Worm (Caenorhabditis elegans) whole organism, early embryonic: ENCODE measurements around the gene K04C2.5.

Experiments
- B0310.2 ChIP-seq: sonication (generic microtip); optimal IDR thresholded peaks from 2 replicates; lab custom pipeline; 2016; ENCODE audit warnings: mild to moderate bottlenecking, missing genetic modification characterization, missing compliant biosample characterization
- F13C5.2 ChIP-seq: sonication (generic microtip); optimal IDR thresholded peaks from 2 replicates; lab custom pipeline; 2017; ENCODE audit warnings: mild to moderate bottlenecking, missing genetic modification characterization, inconsistent platforms, missing compliant biosample characterization
- aly-1 ChIP-seq: sonication (generic microtip); optimal IDR thresholded peaks from 2 replicates; lab custom pipeline; 2016; ENCODE audit warnings: missing genetic modification characterization, missing compliant biosample characterization
- ama-1 ChIP-seq: fragments of 150-350 bp; optimal IDR thresholded peaks from 2 replicates; lab custom pipeline; 2014
- ceh-13 ChIP-seq: fragments of 200-800 bp; sonication (Bioruptor generic); optimal IDR thresholded peaks from 2 replicates; lab custom pipeline; 2018; ENCODE audit warnings: mild to moderate bottlenecking, missing genetic modification characterization, missing compliant biosample characterization
- ceh-36 ChIP-seq: sonication (generic microtip); optimal IDR thresholded peaks from 2 replicates; lab custom pipeline; 2016; ENCODE audit warnings: missing genetic modification characterization, inconsistent platforms, missing compliant biosample characterization
- ets-7 ChIP-seq: sonication (generic microtip); optimal IDR thresholded peaks from 2 replicates; lab custom pipeline; 2016; ENCODE audit warnings: missing genotype, missing genetic modification characterization, missing compliant biosample characterization
- flt-1 ChIP-seq: fragments of 200-800 bp; sonication (Bioruptor generic); IDR thresholded peaks from 2 replicates; pipeline ENCODE4 v1.3.6; 2022; ENCODE audit warnings: missing genetic modification characterization, missing compliant biosample characterization
- hmbx-1 ChIP-seq: sonication (generic microtip); optimal IDR thresholded peaks from 2 replicates; lab custom pipeline; 2016; ENCODE audit warnings: mild to moderate bottlenecking, missing genetic modification characterization, missing compliant biosample characterization
- hmg-4 ChIP-seq: fragments of 200-800 bp; sonication (Bioruptor generic); optimal IDR thresholded peaks from 2 replicates; lab custom pipeline; 2018; ENCODE audit warnings: mild to moderate bottlenecking, missing genetic modification characterization, missing compliant biosample characterization
- hnd-1 ChIP-seq: sonication (generic microtip); optimal IDR thresholded peaks from 2 replicates; lab custom pipeline; 2016; ENCODE audit warnings: missing genetic modification characterization, missing compliant biosample characterization
- pes-1 ChIP-seq: fragments of 200-800 bp; sonication (Bioruptor generic); IDR thresholded peaks from 2 replicates; pipeline ENCODE4 v1.3.6; 2022; ENCODE audit warnings: missing genetic modification reagents, missing genetic modification characterization, missing compliant biosample characterization
- scrt-1 ChIP-seq: fragments of 200-800 bp; sonication (Bioruptor generic); IDR thresholded peaks from 2 replicates; pipeline ENCODE4 v1.3.6; 2022; ENCODE audit warnings: missing genetic modification characterization, missing compliant biosample characterization
- sea-1 ChIP-seq: fragments of 200-800 bp; sonication (Bioruptor generic); conservative IDR thresholded peaks from 2 replicates; pipeline ENCODE4 v1.3.6; 2022; ENCODE audit warnings: missing genetic modification characterization, missing compliant biosample characterization
- tbx-11 ChIP-seq: fragments of 200-800 bp; sonication (Bioruptor generic); IDR thresholded peaks from 2 replicates; pipeline ENCODE4 v1.3.6; 2022; ENCODE audit warnings: missing genetic modification characterization, missing compliant biosample characterization
- tbx-37 ChIP-seq: fragments of 200-800 bp; sonication (Bioruptor generic); conservative IDR thresholded peaks from 2 replicates; pipeline ENCODE4 v1.3.6; 2022; ENCODE audit warnings: missing genetic modification reagents, missing genetic modification characterization, missing compliant biosample characterization
- tra-4 ChIP-seq: sonication (generic microtip); optimal IDR thresholded peaks from 2 replicates; lab custom pipeline; 2017; ENCODE audit warnings: missing genetic modification characterization, missing compliant biosample characterization

K04C2.5 gene

DNA sequence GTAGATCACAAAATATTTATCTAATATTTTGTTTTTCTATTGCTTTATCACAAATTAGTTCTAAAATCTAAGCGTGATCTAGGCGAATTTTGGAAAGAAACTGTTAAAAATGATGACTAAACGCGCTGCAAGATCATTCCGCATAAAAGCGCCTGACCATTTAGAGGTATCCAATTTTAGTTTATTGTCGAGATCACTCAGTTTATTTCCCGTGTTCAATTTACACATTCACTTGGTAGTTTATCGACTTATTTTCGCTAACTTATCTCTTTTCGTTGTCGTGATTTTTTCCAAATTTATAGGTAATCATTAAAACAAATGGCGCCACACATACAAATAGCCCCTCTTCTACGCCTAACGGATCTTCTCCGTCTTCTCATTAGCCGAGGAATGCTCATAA, 14.9 kb upstream of the K04C2.5 start, which contains the start of gene T07E3.2:
Gene T07E3.2 (plus strand): TSS at position 301 of the 400 bp plus-strand sequence.
- TF ChIP-seq sea-1 (no peak), hmg-4 (GFP tag; lab: Kevin White, UChicago) (no peak), ama-1 (lab: Kevin White, UChicago) (no peak), B0310.2 (tag; lab: Kevin White, UChicago) (no peak), tbx-11 (GFP tag; lab: Robert Waterston, UW) (no peak), aly-1 (tag; lab: Kevin White, UChicago) (no peak)

DNA sequence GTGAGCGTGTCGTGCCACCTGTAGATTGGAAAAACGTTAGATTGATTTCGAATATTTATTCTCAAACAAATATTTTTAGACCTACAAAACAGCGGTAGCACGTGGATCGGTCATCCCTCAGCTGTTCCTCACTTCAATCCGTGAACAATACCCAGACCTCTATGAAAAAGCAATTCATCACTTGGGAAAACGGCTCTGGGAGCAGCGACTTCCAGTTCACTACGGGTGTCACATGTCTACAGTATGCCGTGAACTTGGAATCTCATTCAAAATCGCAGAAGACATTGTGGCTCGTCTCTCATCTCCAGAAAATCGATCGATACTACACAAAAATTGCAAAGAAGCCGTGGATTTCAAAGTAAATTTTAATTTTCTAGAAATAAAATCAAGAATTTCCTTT, 13.0 kb upstream of the K04C2.5 start:
- TF ChIP-seq tra-4 (tag; lab: Kevin White, UChicago) (no peak), hmbx-1 (tag; lab: Kevin White, UChicago) (no peak), hmg-4 (GFP tag; lab: Kevin White, UChicago) (no peak), aly-1 (tag; lab: Kevin White, UChicago) (no peak), B0310.2 (tag; lab: Kevin White, UChicago) (no peak), ceh-13 (GFP tag; lab: Kevin White, UChicago) (no peak), ama-1 (lab: Kevin White, UChicago) (no peak), ets-7 (tag; lab: Kevin White, UChicago) (no peak), F13C5.2 (tag; lab: Kevin White, UChicago) (no peak), tbx-37 (GFP tag; lab: Robert Waterston, UW) (no peak), sea-1 (no peak), pes-1 (no peak), flt-1 (GFP tag; lab: Robert Waterston, UW) (no peak), scrt-1 (GFP tag; lab: Robert Waterston, UW) (no peak), tbx-11 (GFP tag; lab: Robert Waterston, UW) (no peak), hnd-1 (no peak)

DNA sequence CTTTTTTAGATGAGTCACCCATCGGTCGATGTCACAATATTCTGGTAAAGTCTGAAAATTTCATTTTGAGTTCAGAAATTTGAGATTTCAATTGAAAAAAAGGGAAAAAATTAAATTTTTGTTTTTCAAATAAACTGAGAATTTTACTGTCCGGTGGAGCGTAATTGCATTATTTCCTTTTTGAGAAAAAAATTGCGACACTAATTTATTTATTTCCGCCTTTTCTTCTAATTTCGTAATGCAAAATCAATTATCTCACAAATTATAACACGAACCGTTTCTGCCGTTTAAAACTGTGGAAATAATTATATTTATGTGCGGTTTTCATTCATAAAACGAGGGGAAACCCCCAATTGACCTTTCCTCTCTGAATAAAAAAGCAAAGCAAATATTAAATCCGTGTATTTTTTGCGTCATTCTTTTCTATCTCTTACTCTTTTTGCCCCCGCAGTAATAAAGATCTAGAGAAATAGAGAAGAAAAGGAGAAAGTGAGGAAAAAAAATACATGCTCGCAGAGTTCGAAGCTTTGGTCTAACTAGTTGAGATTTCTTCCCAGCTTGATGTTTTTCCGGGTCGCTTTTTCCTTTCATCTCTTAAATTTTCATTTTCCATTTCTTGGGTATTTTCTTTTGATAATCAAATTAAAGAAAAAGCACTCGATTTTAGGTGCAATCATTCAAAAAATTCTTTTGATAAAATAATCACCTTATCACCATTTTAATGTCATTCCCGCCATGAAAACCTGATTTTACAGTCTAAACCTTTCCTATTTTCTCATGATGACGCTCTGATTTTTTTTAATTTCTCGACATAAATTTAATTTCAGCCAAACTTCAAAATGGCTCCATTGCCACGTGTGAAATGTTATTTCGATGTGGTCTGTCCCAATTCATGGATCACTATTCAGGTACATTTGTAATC, 11.9 kb upstream of the K04C2.5 start, which contains the start of the genes brc-2 and T07E3.3:
Gene brc-2 (minus strand): TSS at position 51 of the 922 bp plus-strand sequence.
Gene T07E3.3 (plus strand): TSS at position 822 of the 922 bp plus-strand sequence.
- TF ChIP-seq flt-1 (GFP tag; lab: Robert Waterston, UW) (no peak), B0310.2 (tag; lab: Kevin White, UChicago) (no peak), ama-1 (lab: Kevin White, UChicago) (no peak), pes-1 (no peak), hmg-4 (GFP tag; lab: Kevin White, UChicago) (no peak), aly-1 (tag; lab: Kevin White, UChicago) (no peak)

DNA sequence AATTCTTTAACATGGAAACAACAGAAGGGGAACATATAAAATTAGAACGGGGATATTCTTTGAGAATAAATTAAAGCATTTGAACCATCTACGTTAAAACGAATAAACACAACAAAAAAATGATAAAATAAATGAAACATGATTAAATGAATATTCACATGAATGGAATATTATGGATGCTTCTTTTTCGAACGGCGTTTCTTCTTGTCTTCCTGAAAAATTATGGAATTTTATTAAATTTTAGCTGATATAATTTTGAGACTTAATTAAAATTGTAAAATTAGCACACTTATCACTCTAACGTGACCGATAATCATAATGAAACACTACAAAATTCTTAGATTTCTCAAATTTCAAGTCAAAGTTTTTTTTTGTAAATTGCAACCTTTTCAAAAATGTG, 9.1 kb upstream of the K04C2.5 start:
- TF ChIP-seq ceh-13 (GFP tag; lab: Kevin White, UChicago) (no peak), flt-1 (GFP tag; lab: Robert Waterston, UW) (no peak), hmg-4 (GFP tag; lab: Kevin White, UChicago) (no peak), ets-7 (tag; lab: Kevin White, UChicago) (no peak), tra-4 (tag; lab: Kevin White, UChicago) (no peak), pes-1 (no peak), ama-1 (lab: Kevin White, UChicago) (no peak), ceh-36 (tag; lab: Kevin White, UChicago) (no peak), hnd-1 (no peak), B0310.2 (tag; lab: Kevin White, UChicago) (no peak), tbx-11 (GFP tag; lab: Robert Waterston, UW) (no peak), sea-1 (no peak), scrt-1 (GFP tag; lab: Robert Waterston, UW) (no peak), aly-1 (tag; lab: Kevin White, UChicago) (no peak), hmbx-1 (tag; lab: Kevin White, UChicago) (no peak), F13C5.2 (tag; lab: Kevin White, UChicago) (no peak)

DNA sequence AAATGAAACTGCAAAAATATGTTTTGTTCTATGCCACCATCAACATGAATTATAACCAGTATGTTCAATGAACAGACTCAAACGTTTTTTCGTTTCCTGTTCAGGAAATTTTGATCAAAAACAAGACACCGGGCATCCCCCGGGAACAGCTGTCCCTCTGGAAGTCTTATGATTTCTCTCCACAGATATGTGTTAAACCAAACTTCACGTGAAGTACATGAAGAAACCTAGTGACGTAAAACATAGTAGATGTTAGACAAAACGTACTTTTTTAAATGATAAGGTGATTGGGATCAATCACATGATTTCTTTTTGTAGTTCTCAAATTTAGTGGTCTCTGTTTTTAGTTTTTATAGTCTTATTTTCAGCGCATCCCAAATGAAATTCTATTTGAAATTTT, 7.1 kb upstream of the K04C2.5 start:
- TF ChIP-seq pes-1 (no peak), F13C5.2 (tag; lab: Kevin White, UChicago) (no peak), ama-1 (lab: Kevin White, UChicago) (no peak), ets-7 (tag; lab: Kevin White, UChicago) (no peak), ceh-36 (tag; lab: Kevin White, UChicago) (no peak), sea-1 (no peak), flt-1 (GFP tag; lab: Robert Waterston, UW) (no peak)

DNA sequence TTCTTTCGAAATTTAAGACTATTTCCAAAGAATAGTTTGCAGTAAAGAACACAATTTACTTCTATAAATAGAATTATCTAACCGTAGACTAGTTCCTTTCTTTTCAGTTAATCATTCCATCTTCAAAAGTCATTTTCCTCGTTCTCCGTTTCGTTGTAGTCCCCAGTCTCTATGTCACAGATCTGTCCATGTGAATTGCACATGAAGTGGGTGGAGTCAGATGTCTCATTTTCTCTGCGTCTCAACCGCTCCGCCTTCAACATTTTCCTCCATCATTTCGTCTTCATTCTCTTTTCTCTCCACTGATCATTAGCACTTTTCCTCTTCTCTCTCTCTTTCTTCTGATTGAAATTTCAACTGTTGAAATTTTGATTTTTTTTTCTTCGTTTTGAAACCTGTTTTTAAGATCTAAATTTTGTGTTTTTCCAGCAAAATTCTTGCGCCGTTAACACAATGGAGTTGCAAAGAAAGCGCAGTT, 6.2 kb upstream of the K04C2.5 start, which contains the start of gene T07E3.4:
Gene T07E3.4 (plus strand): TSS at position 428 of the 478 bp plus-strand sequence.
- TF ChIP-seq B0310.2 (tag; lab: Kevin White, UChicago) = no peak
- no peak for TF ChIP-seq hnd-1
- no peak for TF ChIP-seq flt-1 (GFP tag; lab: Robert Waterston, UW)
- TF ChIP-seq ama-1 (lab: Kevin White, UChicago) = no peak
- TF ChIP-seq ceh-36 (tag; lab: Kevin White, UChicago) = no peak
- no peak for TF ChIP-seq F13C5.2 (tag; lab: Kevin White, UChicago)
- TF ChIP-seq tbx-11 (GFP tag; lab: Robert Waterston, UW) = no peak
- TF ChIP-seq sea-1 = no peak
- TF ChIP-seq tra-4 (tag; lab: Kevin White, UChicago) = no peak

DNA sequence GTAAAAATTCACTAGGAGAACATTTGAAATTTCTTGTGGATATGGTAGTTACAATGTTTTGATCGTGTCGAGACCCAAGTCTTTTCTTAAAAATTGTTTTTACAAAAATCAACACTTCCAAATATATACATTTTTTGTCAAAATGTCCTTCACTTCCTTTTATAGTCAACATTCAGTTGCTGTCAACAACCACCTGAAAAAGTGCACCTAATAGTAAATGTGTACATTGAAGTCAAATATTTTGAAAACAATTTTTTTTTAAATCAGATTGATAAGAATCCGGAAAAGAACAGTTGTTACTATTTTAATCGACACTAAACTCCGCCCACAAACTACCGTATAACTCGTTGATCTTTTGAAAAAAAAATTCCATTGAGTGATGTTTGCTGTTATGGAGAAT, 4.2 kb upstream of the K04C2.5 start:
- TF ChIP-seq tra-4 (tag; lab: Kevin White, UChicago) (no peak), hmbx-1 (tag; lab: Kevin White, UChicago) (no peak), pes-1 (no peak), tbx-37 (GFP tag; lab: Robert Waterston, UW) (no peak), sea-1 (no peak), B0310.2 (tag; lab: Kevin White, UChicago) (no peak), tbx-11 (GFP tag; lab: Robert Waterston, UW) (no peak), ets-7 (tag; lab: Kevin White, UChicago) (no peak), hnd-1 (no peak), ama-1 (lab: Kevin White, UChicago) (no peak), F13C5.2 (tag; lab: Kevin White, UChicago) (no peak), ceh-13 (GFP tag; lab: Kevin White, UChicago) (no peak), scrt-1 (GFP tag; lab: Robert Waterston, UW) (no peak), ceh-36 (tag; lab: Kevin White, UChicago) (no peak), flt-1 (GFP tag; lab: Robert Waterston, UW) (no peak), aly-1 (tag; lab: Kevin White, UChicago) (no peak), hmg-4 (GFP tag; lab: Kevin White, UChicago) (no peak)
